Worm (Caenorhabditis elegans) whole organism, L4 larva: Measurements from ENCODE around the gene F44D12.10.

Experiments
- F49E8.2 ChIP-seq: sonication (generic microtip); optimal IDR thresholded peaks from 2 replicates; lab custom pipeline; 2016; ENCODE audit warnings: missing compliant biosample characterization, mild to moderate bottlenecking, missing genetic modification characterization, borderline replicate concordance
- R02D3.7 ChIP-seq: fragments of 150-350 bp; sonication (generic microtip); optimal IDR thresholded peaks from 3 replicates; lab custom pipeline; 2014; ENCODE audit warnings: missing biosample characterization, missing genetic modification characterization
- Y48G9A.11 ChIP-seq: fragments of 200-800 bp; sonication (Bioruptor generic); IDR thresholded peaks from 2 replicates; pipeline ENCODE4 v1.3.6; 2022; ENCODE audit warnings: missing genetic modification reagents, missing genetic modification characterization, missing compliant biosample characterization
- Y5F2A.4 ChIP-seq: fragments of 200-800 bp; sonication (Bioruptor generic); optimal IDR thresholded peaks from 2 replicates; lab custom pipeline; 2018; ENCODE audit warnings: mild to moderate bottlenecking, missing genetic modification characterization, missing compliant biosample characterization
- Y75B8A.6 ChIP-seq: fragments of 200-800 bp; sonication (Bioruptor generic); IDR thresholded peaks from 2 replicates; pipeline ENCODE4 v1.3.6; 2022; ENCODE audit warnings: missing genetic modification reagents, missing genetic modification characterization, missing compliant biosample characterization
- ZK546.5 ChIP-seq, 2 experiments: sonication (generic microtip); optimal IDR thresholded peaks; 2 replicates each; lab custom pipeline; 2017; ENCODE audit warnings: missing biosample characterization in 2 of 2, missing genetic modification characterization in 2 of 2
- aha-1 ChIP-seq: fragments of 150-350 bp; peaks from one replicate; lab custom pipeline; 2014; ENCODE audit warnings: missing biosample characterization, missing genetic modification characterization
- arid-1 ChIP-seq: fragments of 200-800 bp; sonication (Bioruptor generic); conservative IDR thresholded peaks from 2 replicates; pipeline ENCODE4 v1.3.6; 2022; ENCODE audit warnings: missing genetic modification reagents, missing genetic modification characterization, missing compliant biosample characterization
- ceh-20 ChIP-seq: fragments of 200-800 bp; sonication (Bioruptor generic); IDR thresholded peaks from 2 replicates; pipeline ENCODE4 v1.3.6; 2022; ENCODE audit warnings: missing genetic modification reagents, missing genetic modification characterization, missing compliant biosample characterization
- ceh-62 ChIP-seq: sonication (generic microtip); optimal IDR thresholded peaks from 2 replicates; lab custom pipeline; 2017; ENCODE audit warnings: missing biosample characterization, missing genetic modification characterization
- cey-2 ChIP-seq: sonication (generic microtip); optimal IDR thresholded peaks from 3 replicates; lab custom pipeline; 2017; ENCODE audit warnings: missing genetic modification characterization, mild to moderate bottlenecking, missing compliant biosample characterization, antibody characterized with exemption, borderline replicate concordance; ENCODE audit not compliant: insufficient read depth
- daf-12 ChIP-seq: fragments of 150-350 bp; optimal IDR thresholded peaks from 2 replicates; lab custom pipeline; 2014; ENCODE audit warnings: missing biosample characterization, missing genetic modification reagents, missing genetic modification characterization
- daf-16 ChIP-seq, 3 experiments: sonication (generic microtip); optimal IDR thresholded peaks; 2 replicates each; lab custom pipeline; 2016 to 2017; ENCODE audit warnings: missing genetic modification characterization in 3 of 3, missing genetic modification reagents in 3 of 3, mild to moderate bottlenecking in 2 of 3, missing compliant biosample characterization in 2 of 3, missing biosample characterization in 1 of 3, moderate library complexity in 1 of 3
- dmd-8 ChIP-seq: fragments of 200-800 bp; sonication (Bioruptor generic); IDR thresholded peaks from 2 replicates; pipeline ENCODE4 v1.3.6; 2022; ENCODE audit warnings: missing genetic modification characterization, missing compliant biosample characterization
- dpl-1 ChIP-seq: fragments of 150-350 bp; optimal IDR thresholded peaks from 2 replicates; lab custom pipeline; 2014; ENCODE audit warnings: missing biosample characterization, missing genetic modification reagents, missing genetic modification characterization
- dve-1 ChIP-seq: sonication (generic microtip); optimal IDR thresholded peaks from 2 replicates; lab custom pipeline; 2017; ENCODE audit warnings: antibody characterized with exemption, mild to moderate bottlenecking, missing genetic modification characterization, missing compliant biosample characterization; ENCODE audit not compliant: insufficient read depth
- hif-1 ChIP-seq, 2 experiments: sonication (generic microtip); optimal IDR thresholded peaks; 2 replicates each; lab custom pipeline; 2016 to 2017; ENCODE audit warnings: missing compliant biosample characterization in 2 of 2, missing genetic modification characterization in 2 of 2, missing genetic modification reagents in 2 of 2, missing genotype in 2 of 2, mild to moderate bottlenecking in 1 of 2
- hlh-11 ChIP-seq: fragments of 200-800 bp; sonication (Bioruptor generic); optimal IDR thresholded peaks from 2 replicates; lab custom pipeline; 2018; ENCODE audit warnings: mild to moderate bottlenecking, missing genetic modification characterization, missing compliant biosample characterization
- hlh-30 ChIP-seq: sonication (generic microtip); optimal IDR thresholded peaks from 2 replicates; lab custom pipeline; 2017; ENCODE audit warnings: antibody characterized with exemption, mild to moderate bottlenecking, missing genetic modification characterization, missing compliant biosample characterization; ENCODE audit not compliant: insufficient read depth
- lim-7 ChIP-seq: fragments of 200-800 bp; sonication (Bioruptor generic); IDR thresholded peaks from 2 replicates; pipeline ENCODE4 v1.3.6; 2022; ENCODE audit warnings: missing genetic modification characterization, missing compliant biosample characterization
- lin-38 ChIP-seq: fragments of 200-800 bp; sonication (Bioruptor generic); IDR thresholded peaks from 2 replicates; pipeline ENCODE4 v1.3.6; 2022; ENCODE audit warnings: missing genetic modification reagents, missing genetic modification characterization, missing compliant biosample characterization
- lsy-2 ChIP-seq, 2 experiments: fragments of 150-350 bp in 1 of 2; sonication (generic microtip) in 1 of 2; optimal IDR thresholded peaks; 2 replicates each; lab custom pipeline; 2014 to 2017; ENCODE audit warnings: missing biosample characterization in 2 of 2, missing genetic modification characterization in 2 of 2
- madf-5 ChIP-seq, 2 experiments: fragments of 200-800 bp; sonication (Bioruptor generic); IDR thresholded peaks; 2 replicates each; pipeline ENCODE4 v1.3.6; 2022; ENCODE audit warnings: missing compliant biosample characterization in 2 of 2, missing genetic modification characterization in 2 of 2
- mep-1 ChIP-seq: fragments of 150-350 bp; sonication (generic microtip); optimal IDR thresholded peaks from 3 replicates; lab custom pipeline; 2014; ENCODE audit warnings: missing biosample characterization, missing genetic modification characterization
- mes-2 ChIP-seq: sonication (generic microtip); optimal IDR thresholded peaks from 2 replicates; lab custom pipeline; 2016; ENCODE audit warnings: missing genotype, mild to moderate bottlenecking, missing genetic modification characterization, missing compliant biosample characterization; ENCODE audit not compliant: poor library complexity, severe bottlenecking
- nhr-10 ChIP-seq: fragments of 150-350 bp; optimal IDR thresholded peaks from 2 replicates; lab custom pipeline; 2014; ENCODE audit warnings: missing biosample characterization, missing genetic modification characterization
- nhr-11 ChIP-seq: fragments of 150-350 bp; optimal IDR thresholded peaks from 2 replicates; lab custom pipeline; 2014; ENCODE audit warnings: missing biosample characterization, missing genetic modification characterization
- nhr-237 ChIP-seq: sonication (generic microtip); optimal IDR thresholded peaks from 2 replicates; lab custom pipeline; 2017; ENCODE audit warnings: missing biosample characterization, missing genetic modification characterization
- nhr-28 ChIP-seq: fragments of 150-350 bp; optimal IDR thresholded peaks from 2 replicates; lab custom pipeline; 2014; ENCODE audit warnings: missing biosample characterization, missing genetic modification characterization
- pha-4 ChIP-seq, 2 experiments: fragments of 150-350 bp in 1 of 2; fragments of 200-800 bp in 1 of 2; sonication (Bioruptor generic) in 1 of 2; IDR thresholded peaks in 1 of 2; optimal IDR thresholded peaks in 1 of 2; 2 replicates each; pipeline versions ENCODE4 v1.3.6 to Lab custom; 2014 to 2022; ENCODE audit warnings: missing genetic modification characterization in 2 of 2, missing genetic modification reagents in 2 of 2, missing biosample characterization in 1 of 2, missing compliant biosample characterization in 1 of 2
- pqm-1 ChIP-seq: sonication (generic microtip); optimal IDR thresholded peaks from 2 replicates; lab custom pipeline; 2017; ENCODE audit warnings: missing biosample characterization, missing genetic modification characterization
- sdz-12 ChIP-seq: fragments of 200-800 bp; sonication (Bioruptor generic); optimal IDR thresholded peaks from 2 replicates; lab custom pipeline; 2018; ENCODE audit warnings: mild to moderate bottlenecking, missing genetic modification characterization, missing compliant biosample characterization
- skn-1 ChIP-seq: fragments of 150-350 bp; optimal IDR thresholded peaks from 2 replicates; lab custom pipeline; 2014; ENCODE audit warnings: missing biosample characterization, missing genetic modification characterization
- snpc-1.2 ChIP-seq: fragments of 200-800 bp; sonication (Bioruptor generic); IDR thresholded peaks from 2 replicates; pipeline ENCODE4 v1.3.6; 2022; ENCODE audit warnings: missing genetic modification reagents, missing genetic modification characterization, missing compliant biosample characterization
- spr-1 ChIP-seq: sonication (generic microtip); optimal IDR thresholded peaks from 2 replicates; lab custom pipeline; 2016; ENCODE audit warnings: mild to moderate bottlenecking, missing genetic modification characterization, missing compliant biosample characterization
- spr-3 ChIP-seq: fragments of 200-800 bp; sonication (Bioruptor generic); optimal IDR thresholded peaks from 2 replicates; lab custom pipeline; 2018; ENCODE audit warnings: mild to moderate bottlenecking, missing genetic modification characterization, missing compliant biosample characterization
- unc-130 ChIP-seq: sonication (generic microtip); optimal IDR thresholded peaks from 2 replicates; lab custom pipeline; 2016; ENCODE audit warnings: missing genetic modification reagents, missing genetic modification characterization, missing compliant biosample characterization
- unc-62 ChIP-seq, 3 experiments: fragments of 150-350 bp in 1 of 3; sonication (generic microtip); optimal IDR thresholded peaks in 2 of 3; peaks in 1 of 3; 1 replicate in 1 of 3; 2 replicates in 2 of 3; lab custom pipeline; 2014 to 2017; ENCODE audit warnings: missing biosample characterization in 3 of 3, missing genetic modification characterization in 3 of 3, missing genetic modification reagents in 3 of 3, missing genotype in 1 of 3
- zfp-2 ChIP-seq: sonication (generic microtip); optimal IDR thresholded peaks from 2 replicates; lab custom pipeline; 2016; ENCODE audit warnings: mild to moderate bottlenecking, missing genetic modification characterization, missing compliant biosample characterization
- zip-11 ChIP-seq: fragments of 200-800 bp; sonication (Bioruptor generic); IDR thresholded peaks from 2 replicates; pipeline ENCODE4 v1.3.6; 2022; ENCODE audit warnings: missing genetic modification characterization, missing compliant biosample characterization
- zip-2 ChIP-seq: fragments of 150-350 bp; optimal IDR thresholded peaks from 2 replicates; lab custom pipeline; 2014; ENCODE audit warnings: missing biosample characterization, missing genetic modification characterization

F44D12.10 gene

ce11 chrIV:10003372-10003771, 33.5 kb downstream of the F44D12.10 start, which contains the start of the genes C47E12.2 and sars-1:
TSS of gene C47E12.2 (minus strand) at chrIV:10003502.
TSS of gene sars-1 (plus strand) at chrIV:10003726.
- TF ChIP-seq zip-2 (tag; lab: Kevin White, UChicago) (peak; percentile 86), lsy-2 (tag; optimal IDR thresholded peaks at IDR 0.05; lab: Kevin White, UChicago) (peak in 1 of 2 experiments; percentile 90), mes-2 (tag; lab: Kevin White, UChicago) (peak; percentile 44), Y5F2A.4 (GFP tag; lab: Kevin White, UChicago) (no peak)

ce11 chrIV:10001748-10002147, 35.1 kb downstream of the F44D12.10 start, which contains the start of gene C47E12.3:
TSS of gene C47E12.3 (minus strand) at chrIV:10001848.
- TF ChIP-seq hif-1 (tag; optimal IDR thresholded peaks at IDR 0.05; lab: Kevin White, UChicago) = no peak
- no peak for TF ChIP-seq R02D3.7 (tag; lab: Kevin White, UChicago)
- TF ChIP-seq madf-5 (GFP tag; IDR thresholded peaks at IDR 0.05; lab: Robert Waterston, UW) = no peak
- no peak for TF ChIP-seq F49E8.2 (tag; lab: Kevin White, UChicago)
- no peak for TF ChIP-seq dmd-8 (GFP tag; lab: Robert Waterston, UW)
- TF ChIP-seq cey-2 (tag; lab: Kevin White, UChicago) = no peak
- TF ChIP-seq unc-62 (GFP tag; optimal IDR thresholded peaks at IDR 0.05 in 1 of 2; lab: Kevin White, UChicago) = no peak
- TF ChIP-seq unc-62 (tag; optimal IDR thresholded peaks at IDR 0.05; lab: Kevin White, UChicago) = no peak
- TF ChIP-seq aha-1 (tag; lab: Kevin White, UChicago) = no peak
- TF ChIP-seq, all 104 proteins: peak for 0

- TF ChIP-seq ZK546.5 (tag; optimal IDR thresholded peaks at IDR 0.05; lab: Kevin White, UChicago) (no peak), hlh-30 (peak; percentile 30), sdz-12 (GFP tag; lab: Kevin White, UChicago) (no peak), lsy-2 (tag; optimal IDR thresholded peaks at IDR 0.05; lab: Kevin White, UChicago) (peak in 1 of 2 experiments; percentile 57), Y75B8A.6 (GFP tag; lab: Robert Waterston, UW) (no peak), mes-2 (tag; lab: Kevin White, UChicago) (peak; percentile 40), lim-7 (GFP tag; lab: Robert Waterston, UW) (no peak), pha-4 (GFP tag; IDR thresholded peaks at IDR 0.05; lab: Robert Waterston, UW) (no peak), pha-4 (tag; optimal IDR thresholded peaks at IDR 0.05; lab: Kevin White, UChicago) (peak; percentile 48), snpc-1.2 (0 out of 2 replicates have a peak, but pooled peaks have one; percentile 37), dpl-1 (peak; percentile 5), spr-1 (no peak), dmd-8 (GFP tag; lab: Robert Waterston, UW) (no peak), ceh-20 (GFP tag; lab: Robert Waterston, UW) (no peak), nhr-11 (tag; lab: Kevin White, UChicago) (peak; percentile 30), zip-11 (no peak), ceh-62 (tag; lab: Kevin White, UChicago) (no peak), pqm-1 (tag; lab: Kevin White, UChicago) (peak; percentile 6), nhr-28 (tag; lab: Kevin White, UChicago) (peak; percentile 67), lin-38 (peak; percentile 42), daf-16 (GFP tag; optimal IDR thresholded peaks at IDR 0.05; lab: Kevin White, UChicago) (peak in 1 of 2 experiments; percentile 68), daf-16 (tag; optimal IDR thresholded peaks at IDR 0.05; lab: Kevin White, UChicago) (peak; percentile 92), arid-1 (0 out of 2 replicates have a peak, but pooled peaks have one; percentile 4), spr-3 (no peak), skn-1 (no peak), dve-1 (tag; lab: Kevin White, UChicago) (peak; percentile 74), madf-5 (GFP tag; IDR thresholded peaks at IDR 0.05; lab: Robert Waterston, UW) (no peak), zfp-2 (tag; lab: Kevin White, UChicago) (no peak), unc-130 (GFP tag; lab: Kevin White, UChicago) (peak; percentile 9), mep-1 (tag; lab: Kevin White, UChicago) (peak; percentile 9), hlh-11 (peak; percentile 67), daf-12 (tag; lab: Kevin White, UChicago) (no peak), nhr-10 (no peak), nhr-237 (tag; lab: Kevin White, UChicago) (no peak), Y48G9A.11 (GFP tag; lab: Robert Waterston, UW) (0 out of 2 replicates have a peak, but pooled peaks have one; percentile 20), hif-1 (tag; optimal IDR thresholded peaks at IDR 0.05; lab: Kevin White, UChicago) (peak in 1 of 2 experiments; percentile 13)
Measured at ce11 chrIV:9998487-9999218, 38.2 kb downstream of the F44D12.10 start, which contains the start of gene pyp-1. TSS of gene pyp-1 (minus strand) at chrIV:9998925.
